Worm (Caenorhabditis elegans) whole organism, young adult: ENCODE results near the gene erd-2.2.

ENCODE experiments used
- F39B2.1 ChIP-seq: fragments of 200-800 bp; sonication (Bioruptor generic); IDR thresholded peaks from 2 replicates; pipeline ENCODE4 v1.3.6; 2022; ENCODE audit warnings: missing genetic modification reagents, missing genetic modification characterization, missing compliant biosample characterization
- ama-1 ChIP-seq, 3 experiments: fragments of 150-350 bp in 1 of 3; sonication (generic microtip) in 2 of 3; optimal IDR thresholded peaks; 2 replicates each; lab custom pipeline; 2014 to 2018; ENCODE audit warnings: missing biosample characterization in 2 of 3, missing genetic modification characterization in 2 of 3, missing genetic modification reagents in 2 of 3
- madf-3 ChIP-seq: fragments of 200-800 bp; sonication (Bioruptor generic); IDR thresholded peaks from 2 replicates; pipeline ENCODE4 v1.3.6; 2022; ENCODE audit warnings: missing genetic modification reagents, missing genetic modification characterization, missing compliant biosample characterization
- snpc-4 ChIP-seq, 5 experiments: fragments of 150-350 bp in 1 of 5; sonication (generic microtip) in 4 of 5; optimal IDR thresholded peaks; 2 replicates each; lab custom pipeline; 2014 to 2018; ENCODE audit warnings: missing genetic modification characterization in 5 of 5, missing biosample characterization in 3 of 5, antibody characterized with exemption in 2 of 5, mild to moderate bottlenecking in 2 of 5, missing compliant biosample characterization in 2 of 5, missing genotype in 2 of 5, moderate library complexity in 2 of 5, missing genetic modification reagents in 1 of 5
- unc-62 ChIP-seq: fragments of 150-350 bp; optimal IDR thresholded peaks from 2 replicates; lab custom pipeline; 2014; ENCODE audit warnings: missing biosample characterization, missing genetic modification reagents, missing genetic modification characterization
- ztf-25 ChIP-seq: fragments of 200-800 bp; sonication (Bioruptor generic); IDR thresholded peaks from 2 replicates; pipeline ENCODE4 v1.3.6; 2022; ENCODE audit warnings: missing genetic modification reagents, missing genetic modification characterization, missing compliant biosample characterization

ce11 chrIII:5895913-5896312 lies 10.9 kb upstream of the erd-2.2 start, which contains the start of gene pxl-1:
- TF ChIP-seq unc-62 (GFP tag; lab: Kevin White, UChicago) (no peak), snpc-4 (GFP tag; optimal IDR thresholded peaks at IDR 0.05; lab: Kevin White, UChicago) (no peak), snpc-4 (tag; optimal IDR thresholded peaks at IDR 0.05; lab: Kevin White, UChicago) (no peak), ama-1 (optimal IDR thresholded peaks at IDR 0.05; lab: Kevin White, UChicago) (no peak), ama-1 (GFP tag; optimal IDR thresholded peaks at IDR 0.05; lab: Kevin White, UChicago) (no peak), F39B2.1 (GFP tag; lab: Robert Waterston, UW) (no peak), madf-3 (no peak), ztf-25 (GFP tag; lab: Robert Waterston, UW) (no peak)
